Fruit fly (Drosophila melanogaster) whole organism, prepupa: ENCODE results near the gene path.
A peak's percentile ranks its signal among the peaks of the same experiment; 100 is the strongest.

ENCODE experiments used
- Blimp-1 ChIP-seq: fragments of 200-800 bp; sonication (Bioruptor generic); optimal IDR thresholded peaks from 3 replicates; lab custom pipeline; 2017; ENCODE audit warnings: missing biosample characterization, missing genetic modification characterization, mild to moderate bottlenecking, moderate library complexity, missing genetic modification reagents
- CG10631 ChIP-seq: fragments of 200-800 bp; sonication (Bioruptor generic); optimal IDR thresholded peaks from 2 replicates; lab custom pipeline; 2016; ENCODE audit warnings: missing biosample characterization, missing genetic modification characterization
- CG10669 ChIP-seq: fragments of 200-800 bp; sonication (Bioruptor generic); optimal IDR thresholded peaks from 3 replicates; lab custom pipeline; 2018; ENCODE audit warnings: missing biosample characterization, mild to moderate bottlenecking, missing genetic modification characterization, moderate library complexity
- CG11294 ChIP-seq: fragments of 200-800 bp; sonication (Bioruptor generic); IDR thresholded peaks from 2 replicates; pipeline ENCODE4 v1.3.6; 2022; ENCODE audit warnings: missing biosample characterization, missing genetic modification characterization
- CG11902 ChIP-seq: fragments of 200-800 bp; sonication (Bioruptor generic); optimal IDR thresholded peaks from 3 replicates; lab custom pipeline; 2016; ENCODE audit warnings: missing biosample characterization, missing genetic modification characterization
- CG15336 ChIP-seq: fragments of 200-800 bp; sonication (Bioruptor generic); IDR thresholded peaks from 2 replicates; pipeline ENCODE4 v1.3.6; 2022; ENCODE audit warnings: missing biosample characterization, missing genetic modification characterization
- CG1621 ChIP-seq: fragments of 200-800 bp; sonication (Bioruptor generic); optimal IDR thresholded peaks from 3 replicates; lab custom pipeline; 2018; ENCODE audit warnings: missing biosample characterization, mild to moderate bottlenecking, missing genetic modification characterization
- CG3032 ChIP-seq: fragments of 200-800 bp; optimal IDR thresholded peaks from 2 replicates; lab custom pipeline; 2019; ENCODE audit warnings: missing biosample characterization, mild to moderate bottlenecking, missing genetic modification characterization, moderate library complexity
- CG31627 ChIP-seq: fragments of 200-800 bp; sonication (Bioruptor generic); optimal IDR thresholded peaks from 3 replicates; lab custom pipeline; 2016; ENCODE audit warnings: missing biosample characterization, missing genetic modification characterization
- CG34406 ChIP-seq: fragments of 200-800 bp; sonication (Bioruptor generic); optimal IDR thresholded peaks from 3 replicates; lab custom pipeline; 2016; ENCODE audit warnings: missing biosample characterization, missing genetic modification characterization
- CG4318 ChIP-seq: fragments of 200-800 bp; sonication (Bioruptor generic); optimal IDR thresholded peaks from 3 replicates; lab custom pipeline; 2017; ENCODE audit warnings: missing biosample characterization, mild to moderate bottlenecking, missing genetic modification characterization
- CG6163 ChIP-seq: fragments of 200-800 bp; sonication (Bioruptor generic); IDR thresholded peaks from 3 replicates; pipeline ENCODE4 v1.3.6; 2022; ENCODE audit warnings: missing biosample characterization, missing genetic modification characterization
- CG6792 ChIP-seq: fragments of 200-800 bp; sonication (Bioruptor generic); optimal IDR thresholded peaks from 3 replicates; lab custom pipeline; 2016; ENCODE audit warnings: missing biosample characterization, missing genetic modification characterization
- CG6854 ChIP-seq: fragments of 200-800 bp; sonication (Bioruptor generic); optimal IDR thresholded peaks from 2 replicates; lab custom pipeline; 2017; ENCODE audit warnings: missing biosample characterization, mild to moderate bottlenecking, missing genetic modification characterization
- CG7368 ChIP-seq: fragments of 200-800 bp; sonication (Bioruptor generic); optimal IDR thresholded peaks from 3 replicates; lab custom pipeline; 2016; ENCODE audit warnings: missing biosample characterization, missing genetic modification characterization
- CG8119 ChIP-seq: fragments of 200-800 bp; sonication (Bioruptor generic); IDR thresholded peaks from 3 replicates; pipeline ENCODE4 v1.3.6; 2022; ENCODE audit warnings: missing biosample characterization, missing genetic modification characterization
- CG8319 ChIP-seq: fragments of 200-800 bp; sonication (Bioruptor generic); optimal IDR thresholded peaks from 3 replicates; lab custom pipeline; 2016; ENCODE audit warnings: missing biosample characterization, missing genetic modification characterization
- CG8632 ChIP-seq: fragments of 200-800 bp; sonication (Bioruptor generic); optimal IDR thresholded peaks from 3 replicates; lab custom pipeline; 2016; ENCODE audit warnings: missing biosample characterization, missing genetic modification characterization
- CG9139 ChIP-seq: fragments of 200-800 bp; sonication (Bioruptor generic); optimal IDR thresholded peaks from 3 replicates; lab custom pipeline; 2017; ENCODE audit warnings: missing biosample characterization, mild to moderate bottlenecking, missing genetic modification characterization
- Eip75B ChIP-seq: fragments of 200-800 bp; sonication (Bioruptor generic); optimal IDR thresholded peaks from 3 replicates; lab custom pipeline; 2016; ENCODE audit warnings: missing biosample characterization, missing genetic modification characterization
- Eip78C ChIP-seq: fragments of 200-800 bp; sonication (Bioruptor generic); peaks from one replicate; lab custom pipeline; 2016; ENCODE audit warnings: missing biosample characterization, missing genetic modification characterization
- Eip93F ChIP-seq: fragments of 200-800 bp; sonication (Bioruptor generic); optimal IDR thresholded peaks from 2 replicates; lab custom pipeline; 2016; ENCODE audit warnings: missing biosample characterization, mild to moderate bottlenecking, missing genetic modification characterization
- Gug ChIP-seq: fragments of 200-800 bp; sonication (Bioruptor generic); IDR thresholded peaks from 2 replicates; pipeline ENCODE4 v1.3.6; 2022; ENCODE audit warnings: missing biosample characterization, missing genetic modification characterization
- Hr38 ChIP-seq: sonication (Bioruptor generic); optimal IDR thresholded peaks from 2 replicates; lab custom pipeline; 2016; ENCODE audit warnings: missing biosample characterization, missing genetic modification characterization
- Hr4 ChIP-seq: fragments of 200-800 bp; sonication (Bioruptor generic); optimal IDR thresholded peaks from 3 replicates; lab custom pipeline; 2016; ENCODE audit warnings: missing biosample characterization, missing genetic modification characterization
- Lpt ChIP-seq: fragments of 200-800 bp; sonication (Bioruptor generic); optimal IDR thresholded peaks from 3 replicates; lab custom pipeline; 2016; ENCODE audit warnings: missing biosample characterization, missing genetic modification characterization
- Met ChIP-seq: fragments of 200-800 bp; sonication (Bioruptor generic); optimal IDR thresholded peaks from 3 replicates; lab custom pipeline; 2016; ENCODE audit warnings: missing biosample characterization, missing genetic modification characterization
- OdsH ChIP-seq: fragments of 200-800 bp; sonication (Bioruptor generic); optimal IDR thresholded peaks from 3 replicates; lab custom pipeline; 2016; ENCODE audit warnings: missing biosample characterization, missing genetic modification characterization
- Smox ChIP-seq: fragments of 200-800 bp; sonication (Bioruptor generic); optimal IDR thresholded peaks from 3 replicates; lab custom pipeline; 2016; ENCODE audit warnings: missing biosample characterization, missing genetic modification characterization
- Sox14 ChIP-seq: fragments of 200-800 bp; sonication (Bioruptor generic); optimal IDR thresholded peaks from 3 replicates; lab custom pipeline; 2016; ENCODE audit warnings: missing biosample characterization, missing genetic modification characterization
- cyc ChIP-seq: fragments of 200-800 bp; sonication (Bioruptor generic); optimal IDR thresholded peaks from 3 replicates; lab custom pipeline; 2016; ENCODE audit warnings: missing biosample characterization, missing genetic modification characterization
- dac ChIP-seq: fragments of 200-800 bp; sonication (Bioruptor generic); optimal IDR thresholded peaks from 2 replicates; lab custom pipeline; 2017; ENCODE audit warnings: missing biosample characterization, mild to moderate bottlenecking, missing genetic modification characterization
- dsx ChIP-seq: fragments of 200-800 bp; optimal IDR thresholded peaks from 3 replicates; lab custom pipeline; 2019; ENCODE audit warnings: missing biosample characterization, mild to moderate bottlenecking, missing genetic modification characterization, moderate library complexity; ENCODE audit not compliant: poor library complexity, severe bottlenecking
- fd85E ChIP-seq: fragments of 200-800 bp; sonication (Bioruptor generic); optimal IDR thresholded peaks from 3 replicates; lab custom pipeline; 2016; ENCODE audit warnings: missing biosample characterization, missing genetic modification characterization
- fkh ChIP-seq: fragments of 200-800 bp; sonication (Bioruptor generic); optimal IDR thresholded peaks from 3 replicates; lab custom pipeline; 2017; ENCODE audit warnings: missing biosample characterization, mild to moderate bottlenecking, missing genetic modification characterization, moderate library complexity
- lz ChIP-seq: fragments of 200-800 bp; sonication (Bioruptor generic); optimal IDR thresholded peaks from 3 replicates; lab custom pipeline; 2016; ENCODE audit warnings: missing biosample characterization, missing genetic modification characterization
- net ChIP-seq: fragments of 200-800 bp; sonication (Bioruptor generic); optimal IDR thresholded peaks from 3 replicates; lab custom pipeline; 2016; ENCODE audit warnings: missing biosample characterization, missing genetic modification characterization
- pdm3 ChIP-seq: fragments of 200-800 bp; sonication (Bioruptor generic); optimal IDR thresholded peaks from 3 replicates; lab custom pipeline; 2016; ENCODE audit warnings: missing biosample characterization, missing genetic modification characterization
- salr ChIP-seq, 2 experiments: fragments of 200-800 bp; sonication (Bioruptor generic); optimal IDR thresholded peaks; 3 replicates each; lab custom pipeline; 2016 to 2018; ENCODE audit warnings: missing biosample characterization in 2 of 2, missing genetic modification characterization in 2 of 2, mild to moderate bottlenecking in 1 of 2
- spab ChIP-seq: fragments of 200-800 bp; sonication (Bioruptor generic); optimal IDR thresholded peaks from 2 replicates; lab custom pipeline; 2017; ENCODE audit warnings: missing biosample characterization, mild to moderate bottlenecking, missing genetic modification characterization, missing genetic modification reagents
- svp ChIP-seq: fragments of 200-800 bp; sonication (Bioruptor generic); peaks from one replicate; lab custom pipeline; 2016; ENCODE audit warnings: missing biosample characterization, missing genetic modification characterization
- topi ChIP-seq: fragments of 200-800 bp; sonication (Bioruptor generic); optimal IDR thresholded peaks from 3 replicates; lab custom pipeline; 2016; ENCODE audit warnings: missing biosample characterization, missing genetic modification characterization
- vri ChIP-seq: fragments of 200-800 bp; sonication (Bioruptor generic); optimal IDR thresholded peaks from 3 replicates; lab custom pipeline; 2016; ENCODE audit warnings: missing biosample characterization, mild to moderate bottlenecking, missing genetic modification characterization

The path gene

dm6 chr3L:9506421-9506820, 1.3 kb upstream of the path start:
- TF ChIP-seq pdm3 (GFP tag; lab: Kevin White, UChicago) (no peak), dac (GFP tag; lab: Kevin White, UChicago) (no peak), CG8119 (GFP tag; lab: Robert Waterston, UW) (no peak), CG8319 (GFP tag; lab: Kevin White, UChicago) (no peak), dsx (GFP tag; lab: Kevin White, UChicago) (no peak), CG10669 (GFP tag; lab: Kevin White, UChicago) (no peak), Eip75B (GFP tag; lab: Kevin White, UChicago) (no peak), svp (GFP tag; lab: Kevin White, UChicago) (no peak), Gug (GFP tag; lab: Robert Waterston, UW) (no peak)
- TF ChIP-seq, all 60 proteins: peak for 0

- TF ChIP-seq vri (GFP tag; lab: Kevin White, UChicago): peak; percentile 54
- TF ChIP-seq CG1621 (tag; lab: Kevin White, UChicago): peak; percentile 48
- TF ChIP-seq salr (GFP tag; optimal IDR thresholded peaks at IDR 0.05; lab: Kevin White, UChicago): no peak
These were observed 560 bp upstream of the path start for dm6 chr3L:9505713-9506062.

- no peak for TF ChIP-seq Hr4 (GFP tag; lab: Kevin White, UChicago)
- no peak for TF ChIP-seq topi (GFP tag; lab: Kevin White, UChicago)
- TF ChIP-seq dac (GFP tag; lab: Kevin White, UChicago): no peak
- no peak for TF ChIP-seq CG7368
- no peak for TF ChIP-seq CG3032 (tag; lab: Kevin White, UChicago)
- TF ChIP-seq Smox (GFP tag; lab: Kevin White, UChicago): no peak
- no peak for TF ChIP-seq net (GFP tag; lab: Kevin White, UChicago)
- no peak for TF ChIP-seq lz (GFP tag; lab: Kevin White, UChicago)
- TF ChIP-seq Blimp-1: no peak
- TF ChIP-seq Eip93F: no peak
- no peak for TF ChIP-seq CG4318 (GFP tag; lab: Kevin White, UChicago)
- no peak for TF ChIP-seq Hr38 (GFP tag; lab: Kevin White, UChicago)
- TF ChIP-seq Met: no peak
- no peak for TF ChIP-seq Eip78C (GFP tag; lab: Kevin White, UChicago)
- TF ChIP-seq spab (GFP tag; lab: Kevin White, UChicago): no peak
- no peak for TF ChIP-seq CG6792 (GFP tag; lab: Kevin White, UChicago)
- TF ChIP-seq dsx (GFP tag; lab: Kevin White, UChicago): no peak
These were observed 598 bp downstream of the path start for dm6 chr3L:9504530-9504929.

dm6 chr3L:9503552-9504317, 1.4 kb downstream of the path start:
- peak; percentile 23 for TF ChIP-seq net (GFP tag; lab: Kevin White, UChicago)
- no peak for TF ChIP-seq pdm3 (GFP tag; lab: Kevin White, UChicago)
- TF ChIP-seq CG10631 (GFP tag; lab: Kevin White, UChicago): no peak
- TF ChIP-seq CG6163: no peak; the same call in 2 of the 3 replicates
- no peak for TF ChIP-seq Eip93F
- TF ChIP-seq fd85E: no peak
- TF ChIP-seq OdsH (GFP tag; lab: Kevin White, UChicago): no peak
- TF ChIP-seq CG31627 (GFP tag; lab: Kevin White, UChicago): no peak
- TF ChIP-seq CG11294: no peak
- no peak for TF ChIP-seq CG3032 (tag; lab: Kevin White, UChicago)
- TF ChIP-seq Hr38 (GFP tag; lab: Kevin White, UChicago): no peak
- TF ChIP-seq fkh: peak; percentile 10
- TF ChIP-seq CG34406: no peak
- TF ChIP-seq Sox14 (GFP tag; lab: Kevin White, UChicago): no peak
- TF ChIP-seq dsx (GFP tag; lab: Kevin White, UChicago): peak; percentile 6
- peak; percentile 23 for TF ChIP-seq spab (GFP tag; lab: Kevin White, UChicago)
- TF ChIP-seq CG7368: peak; percentile 6
- peak; percentile 87 for TF ChIP-seq Eip78C (GFP tag; lab: Kevin White, UChicago)
- no peak for TF ChIP-seq CG6792 (GFP tag; lab: Kevin White, UChicago)
- TF ChIP-seq cyc (GFP tag; lab: Kevin White, UChicago): peak; percentile 26
- no peak for TF ChIP-seq CG11902 (GFP tag; lab: Kevin White, UChicago)
- no peak for TF ChIP-seq CG9139 (GFP tag; lab: Kevin White, UChicago)
- TF ChIP-seq topi (GFP tag; lab: Kevin White, UChicago): peak; percentile 23
- TF ChIP-seq lz (GFP tag; lab: Kevin White, UChicago): no peak
- TF ChIP-seq Lpt (GFP tag; lab: Kevin White, UChicago): peak; percentile 46
- no peak for TF ChIP-seq CG8319 (GFP tag; lab: Kevin White, UChicago)
- TF ChIP-seq CG8632 (GFP tag; lab: Kevin White, UChicago): no peak
- TF ChIP-seq svp (GFP tag; lab: Kevin White, UChicago): peak; percentile 59
- TF ChIP-seq CG15336 (GFP tag; lab: Robert Waterston, UW): no peak
- TF ChIP-seq CG6854: no peak
